Worm (Caenorhabditis elegans) whole organism, early embryonic: ENCODE measurements around the gene ZC15.3.

Source experiments
- B0310.2 ChIP-seq: sonication (generic microtip); optimal IDR thresholded peaks from 2 replicates; lab custom pipeline; 2016; ENCODE audit warnings: mild to moderate bottlenecking, missing genetic modification characterization, missing compliant biosample characterization
- F13C5.2 ChIP-seq: sonication (generic microtip); optimal IDR thresholded peaks from 2 replicates; lab custom pipeline; 2017; ENCODE audit warnings: mild to moderate bottlenecking, missing genetic modification characterization, inconsistent platforms, missing compliant biosample characterization
- aly-1 ChIP-seq: sonication (generic microtip); optimal IDR thresholded peaks from 2 replicates; lab custom pipeline; 2016; ENCODE audit warnings: missing genetic modification characterization, missing compliant biosample characterization
- ama-1 ChIP-seq: fragments of 150-350 bp; optimal IDR thresholded peaks from 2 replicates; lab custom pipeline; 2014
- ceh-13 ChIP-seq: fragments of 200-800 bp; sonication (Bioruptor generic); optimal IDR thresholded peaks from 2 replicates; lab custom pipeline; 2018; ENCODE audit warnings: mild to moderate bottlenecking, missing genetic modification characterization, missing compliant biosample characterization
- ceh-36 ChIP-seq: sonication (generic microtip); optimal IDR thresholded peaks from 2 replicates; lab custom pipeline; 2016; ENCODE audit warnings: missing genetic modification characterization, inconsistent platforms, missing compliant biosample characterization
- ets-7 ChIP-seq: sonication (generic microtip); optimal IDR thresholded peaks from 2 replicates; lab custom pipeline; 2016; ENCODE audit warnings: missing genotype, missing genetic modification characterization, missing compliant biosample characterization
- flt-1 ChIP-seq: fragments of 200-800 bp; sonication (Bioruptor generic); IDR thresholded peaks from 2 replicates; pipeline ENCODE4 v1.3.6; 2022; ENCODE audit warnings: missing genetic modification characterization, missing compliant biosample characterization
- hmbx-1 ChIP-seq: sonication (generic microtip); optimal IDR thresholded peaks from 2 replicates; lab custom pipeline; 2016; ENCODE audit warnings: mild to moderate bottlenecking, missing genetic modification characterization, missing compliant biosample characterization
- hmg-4 ChIP-seq: fragments of 200-800 bp; sonication (Bioruptor generic); optimal IDR thresholded peaks from 2 replicates; lab custom pipeline; 2018; ENCODE audit warnings: mild to moderate bottlenecking, missing genetic modification characterization, missing compliant biosample characterization
- hnd-1 ChIP-seq: sonication (generic microtip); optimal IDR thresholded peaks from 2 replicates; lab custom pipeline; 2016; ENCODE audit warnings: missing genetic modification characterization, missing compliant biosample characterization
- pes-1 ChIP-seq: fragments of 200-800 bp; sonication (Bioruptor generic); IDR thresholded peaks from 2 replicates; pipeline ENCODE4 v1.3.6; 2022; ENCODE audit warnings: missing genetic modification reagents, missing genetic modification characterization, missing compliant biosample characterization
- scrt-1 ChIP-seq: fragments of 200-800 bp; sonication (Bioruptor generic); IDR thresholded peaks from 2 replicates; pipeline ENCODE4 v1.3.6; 2022; ENCODE audit warnings: missing genetic modification characterization, missing compliant biosample characterization
- sea-1 ChIP-seq: fragments of 200-800 bp; sonication (Bioruptor generic); conservative IDR thresholded peaks from 2 replicates; pipeline ENCODE4 v1.3.6; 2022; ENCODE audit warnings: missing genetic modification characterization, missing compliant biosample characterization
- tbx-11 ChIP-seq: fragments of 200-800 bp; sonication (Bioruptor generic); IDR thresholded peaks from 2 replicates; pipeline ENCODE4 v1.3.6; 2022; ENCODE audit warnings: missing genetic modification characterization, missing compliant biosample characterization
- tbx-37 ChIP-seq: fragments of 200-800 bp; sonication (Bioruptor generic); conservative IDR thresholded peaks from 2 replicates; pipeline ENCODE4 v1.3.6; 2022; ENCODE audit warnings: missing genetic modification reagents, missing genetic modification characterization, missing compliant biosample characterization
- tra-4 ChIP-seq: sonication (generic microtip); optimal IDR thresholded peaks from 2 replicates; lab custom pipeline; 2017; ENCODE audit warnings: missing genetic modification characterization, missing compliant biosample characterization

ZC15.3 gene

DNA sequence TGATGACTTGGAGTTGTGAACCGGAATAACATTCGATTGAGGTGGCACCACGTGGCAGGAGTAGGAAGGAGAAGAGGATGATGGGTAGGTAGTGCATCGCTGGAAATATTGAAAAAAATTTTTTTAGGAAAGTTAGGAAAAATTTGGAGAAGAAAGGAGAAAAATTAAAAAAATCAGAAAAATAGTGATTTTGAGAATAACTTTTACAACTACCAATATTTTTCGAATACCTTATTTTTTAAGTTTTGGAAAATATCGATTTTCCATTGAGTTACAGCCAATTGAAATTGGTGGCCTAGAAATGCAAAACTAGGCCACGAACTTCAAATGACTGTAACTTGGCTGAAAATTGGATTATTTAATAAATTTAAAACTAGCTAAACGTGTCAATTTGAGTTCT lies 31.9 kb downstream of the ZC15.3 start, which contains the start of gene Y38H6A.5:
TSS of gene Y38H6A.5 (minus strand) at position 101 of the 400 bp plus-strand sequence.
- TF ChIP-seq B0310.2 (tag; lab: Kevin White, UChicago): no peak
- TF ChIP-seq hnd-1: no peak
- no peak for TF ChIP-seq flt-1 (GFP tag; lab: Robert Waterston, UW)
- no peak for TF ChIP-seq scrt-1 (GFP tag; lab: Robert Waterston, UW)
- no peak for TF ChIP-seq hmg-4
- TF ChIP-seq ceh-13 (GFP tag; lab: Kevin White, UChicago): no peak
- TF ChIP-seq ceh-36 (tag; lab: Kevin White, UChicago): no peak
- no peak for TF ChIP-seq ama-1 (lab: Kevin White, UChicago)
- no peak for TF ChIP-seq ets-7
- TF ChIP-seq pes-1 (GFP tag; lab: Robert Waterston, UW): no peak
- TF ChIP-seq tbx-11: no peak
- no peak for TF ChIP-seq aly-1 (tag; lab: Kevin White, UChicago)
- TF ChIP-seq tra-4 (tag; lab: Kevin White, UChicago): no peak
- no peak for TF ChIP-seq tbx-37 (GFP tag; lab: Robert Waterston, UW)
- TF ChIP-seq hmbx-1: no peak
- no peak for TF ChIP-seq sea-1 (GFP tag; lab: Robert Waterston, UW)
- TF ChIP-seq F13C5.2 (tag; lab: Kevin White, UChicago): no peak

DNA sequence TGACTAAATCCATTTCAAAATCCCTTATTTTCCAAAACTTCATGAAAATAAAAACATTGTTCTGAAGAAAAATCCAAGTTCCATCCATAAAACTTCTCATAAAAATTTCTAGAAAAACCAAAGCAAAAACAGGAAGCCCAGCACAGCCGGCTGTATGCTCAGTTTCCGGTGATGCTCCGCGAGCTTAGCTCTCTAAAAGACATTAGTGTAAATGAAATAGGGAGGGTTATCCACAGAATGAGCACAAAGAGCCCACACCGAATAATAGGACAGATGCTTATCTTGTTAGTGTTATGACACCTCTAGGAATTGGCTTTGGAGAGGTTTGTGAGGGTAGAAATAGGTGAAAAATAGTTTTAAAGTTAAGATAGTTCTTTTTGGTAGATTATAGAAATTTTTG lies 34.6 kb downstream of the ZC15.3 start:
- TF ChIP-seq pes-1 (GFP tag; lab: Robert Waterston, UW) (no peak), ceh-36 (tag; lab: Kevin White, UChicago) (no peak), ets-7 (no peak)

DNA sequence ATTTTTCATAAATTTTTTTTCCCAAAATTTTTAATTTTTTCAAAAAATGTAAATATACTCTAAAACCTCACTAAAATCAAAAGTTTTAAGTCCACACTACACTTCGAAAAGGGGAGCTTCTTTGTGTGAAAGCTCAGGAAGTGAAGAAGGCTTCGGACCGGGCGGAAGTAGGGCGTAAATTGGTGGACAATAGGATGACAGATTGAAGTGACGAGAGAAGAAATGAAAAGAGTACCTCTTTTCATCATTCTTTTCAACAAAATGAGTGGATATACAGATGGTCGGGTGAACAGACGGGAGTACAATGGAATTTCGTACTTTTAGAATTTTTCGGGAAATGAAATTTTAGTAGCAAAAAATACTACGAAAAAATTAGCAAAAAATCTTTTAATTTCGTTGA lies 35.5 kb downstream of the ZC15.3 start:
- TF ChIP-seq ceh-13 (GFP tag; lab: Kevin White, UChicago): no peak
- no peak for TF ChIP-seq aly-1 (tag; lab: Kevin White, UChicago)
- TF ChIP-seq hmbx-1: no peak
- no peak for TF ChIP-seq hnd-1
- no peak for TF ChIP-seq hmg-4

DNA sequence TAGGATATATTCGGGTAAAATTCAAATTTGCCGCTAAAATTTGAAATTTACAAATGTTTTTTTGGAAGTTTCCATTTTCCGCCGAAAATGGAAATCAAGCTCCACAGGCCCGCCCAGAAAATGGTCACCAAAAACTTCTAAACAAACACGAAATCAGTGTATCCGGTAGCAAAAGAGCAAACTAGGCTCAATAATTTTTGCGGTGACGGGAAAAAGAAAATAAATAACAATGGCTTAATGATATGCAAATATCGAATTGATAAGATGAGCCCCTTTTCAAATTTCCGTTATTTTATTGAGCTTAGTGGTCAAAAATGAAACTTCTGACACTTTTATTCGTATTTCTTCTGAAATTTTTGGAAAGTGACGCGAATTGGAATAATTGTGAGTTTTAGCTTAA lies 41.5 kb downstream of the ZC15.3 start, which contains the start of gene Y38H6A.3:
TSS of gene Y38H6A.3 (plus strand) at position 301 of the 400 bp plus-strand sequence.
- TF ChIP-seq aly-1 (tag; lab: Kevin White, UChicago) (no peak), sea-1 (GFP tag; lab: Robert Waterston, UW) (no peak), ama-1 (lab: Kevin White, UChicago) (no peak), ceh-36 (tag; lab: Kevin White, UChicago) (no peak), pes-1 (GFP tag; lab: Robert Waterston, UW) (no peak), hmbx-1 (no peak), hmg-4 (no peak), tbx-37 (GFP tag; lab: Robert Waterston, UW) (no peak), hnd-1 (no peak), ceh-13 (GFP tag; lab: Kevin White, UChicago) (no peak), scrt-1 (GFP tag; lab: Robert Waterston, UW) (no peak)

DNA sequence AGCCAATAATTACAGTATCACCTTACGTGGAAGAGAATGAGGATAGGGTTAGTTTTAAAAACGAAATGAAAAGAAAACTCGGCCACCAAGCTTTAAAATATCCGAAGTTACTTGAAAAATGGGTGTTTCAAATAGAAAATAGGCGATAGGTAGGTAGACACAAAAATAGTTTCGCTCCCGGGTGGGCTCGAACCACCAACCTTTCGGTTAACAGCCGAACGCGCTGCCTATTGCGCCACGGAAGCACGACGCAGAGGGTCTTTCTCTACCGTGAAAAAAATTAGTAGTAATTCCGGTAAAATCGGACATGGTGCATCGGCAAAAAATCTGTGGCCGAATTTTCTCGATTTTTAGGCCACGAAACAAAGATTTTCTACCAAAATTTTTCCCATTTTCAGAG lies 44.2 kb downstream of the ZC15.3 start:
- TF ChIP-seq hmbx-1 (no peak), pes-1 (GFP tag; lab: Robert Waterston, UW) (0 out of 2 replicates have a peak, but pooled peaks have one; percentile 36), hnd-1 (no peak)

DNA sequence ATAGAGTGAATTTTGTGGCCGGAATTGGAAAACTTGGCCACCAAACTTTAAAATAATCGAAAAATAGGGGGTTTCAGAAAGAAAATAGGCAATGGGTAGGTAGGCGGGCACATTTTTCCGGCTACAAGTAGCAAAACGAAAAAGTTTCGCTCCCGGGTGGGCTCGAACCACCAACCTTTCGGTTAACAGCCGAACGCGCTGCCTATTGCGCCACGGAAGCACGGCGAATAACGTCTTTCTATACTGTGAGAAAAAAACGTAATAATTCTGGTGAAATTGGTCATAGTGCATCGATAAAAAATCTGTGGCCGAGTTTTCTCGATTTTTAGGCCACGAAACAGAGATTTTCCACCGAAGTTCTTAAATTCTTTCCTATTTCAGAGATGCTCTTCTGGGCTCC lies 47.0 kb downstream of the ZC15.3 start:
- TF ChIP-seq ets-7 (no peak), hmg-4 (no peak), ceh-36 (tag; lab: Kevin White, UChicago) (no peak), tbx-37 (GFP tag; lab: Robert Waterston, UW) (no peak), hmbx-1 (no peak), B0310.2 (tag; lab: Kevin White, UChicago) (no peak), F13C5.2 (tag; lab: Kevin White, UChicago) (no peak), pes-1 (GFP tag; lab: Robert Waterston, UW) (no peak), ama-1 (lab: Kevin White, UChicago) (no peak), aly-1 (tag; lab: Kevin White, UChicago) (no peak)

DNA sequence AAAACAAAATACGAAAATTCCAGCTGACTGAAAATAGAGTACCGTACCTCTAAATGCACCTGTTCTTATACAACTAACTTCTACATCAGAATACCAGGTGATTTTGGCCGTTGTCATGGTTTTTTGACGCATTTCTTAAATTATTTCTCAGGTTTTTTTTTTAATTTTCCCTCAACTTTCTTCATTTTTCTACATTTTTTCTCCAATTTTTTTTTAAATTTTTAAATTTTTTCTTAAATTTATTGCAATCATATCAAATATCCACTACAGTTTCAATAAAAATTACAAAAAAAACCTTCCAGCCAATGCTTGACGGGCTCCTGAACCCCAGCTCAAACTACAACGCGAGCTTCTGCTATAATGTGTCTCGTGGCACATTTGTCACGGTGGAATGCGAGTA lies 47.8 kb downstream of the ZC15.3 start, which contains the start of gene K02E2.1:
TSS of gene K02E2.1 (plus strand) at position 301 of the 400 bp plus-strand sequence.
- TF ChIP-seq hmg-4: no peak
- no peak for TF ChIP-seq B0310.2 (tag; lab: Kevin White, UChicago)
- TF ChIP-seq tbx-11: no peak
- TF ChIP-seq pes-1 (GFP tag; lab: Robert Waterston, UW): no peak
- no peak for TF ChIP-seq tbx-37 (GFP tag; lab: Robert Waterston, UW)
- TF ChIP-seq scrt-1 (GFP tag; lab: Robert Waterston, UW): no peak
- TF ChIP-seq sea-1 (GFP tag; lab: Robert Waterston, UW): no peak
- no peak for TF ChIP-seq ceh-36 (tag; lab: Kevin White, UChicago)
- TF ChIP-seq flt-1 (GFP tag; lab: Robert Waterston, UW): no peak
- no peak for TF ChIP-seq hmbx-1
- TF ChIP-seq ets-7: no peak
- no peak for TF ChIP-seq ama-1 (lab: Kevin White, UChicago)
- no peak for TF ChIP-seq ceh-13 (GFP tag; lab: Kevin White, UChicago)
- TF ChIP-seq aly-1 (tag; lab: Kevin White, UChicago): no peak
- TF ChIP-seq F13C5.2 (tag; lab: Kevin White, UChicago): no peak
- TF ChIP-seq tra-4 (tag; lab: Kevin White, UChicago): no peak
- TF ChIP-seq hnd-1: no peak
